Fruit fly (Drosophila melanogaster): ENCODE data around the gene CG2004.

The CG2004 gene

dm6 chrX:8677434-8677833 lies 37.3 kb downstream of the CG2004 start (continued):
- TF ChIP-seq vvl (GFP tag; IDR thresholded peaks at IDR 0.05) (no peak), ci (GFP tag; IDR thresholded peaks at IDR 0.05) (peak; percentile 82), PHDP (tag; optimal IDR thresholded peaks at IDR 0.05) (no peak), Max (GFP tag; optimal IDR thresholded peaks at IDR 0.05) (no peak), Atf6 (GFP tag; IDR thresholded peaks at IDR 0.05) (no peak), dati (GFP tag; IDR thresholded peaks at IDR 0.05) (peak; percentile 63), ato (GFP tag; IDR thresholded peaks at IDR 0.05; ENCODE audit: partially characterized antibody) (no peak), gsb-n (tag; optimal IDR thresholded peaks at IDR 0.05) (no peak), MTF-1 (GFP tag; optimal IDR thresholded peaks at IDR 0.05; ENCODE audit: borderline replicate concordance) (no peak), Hr78 (GFP tag; optimal IDR thresholded peaks at IDR 0.05) (peak in 1 of 2 experiments; percentile 63), CG13624 (GFP tag; optimal IDR thresholded peaks at IDR 0.05) (peak; percentile 79), ranshi (GFP tag; IDR thresholded peaks at IDR 0.05) (no peak), nerfin-1 (tag; optimal IDR thresholded peaks at IDR 0.05) (no peak), CG15479 (GFP tag; optimal IDR thresholded peaks at IDR 0.05) (no peak), Dip2 (GFP tag; IDR thresholded peaks at IDR 0.05) (no peak), wek (GFP tag; optimal IDR thresholded peaks at IDR 0.05) (no peak), sim (GFP tag; IDR thresholded peaks at IDR 0.05) (no peak), lilli (GFP tag; optimal IDR thresholded peaks at IDR 0.05) (peak; percentile 80), otp (GFP tag; IDR thresholded peaks at IDR 0.05) (no peak), CG14965 (GFP tag; optimal IDR thresholded peaks at IDR 0.05; ENCODE audit: borderline replicate concordance) (no peak), zf30C (GFP tag; optimal IDR thresholded peaks at IDR 0.05) (no peak), CG6854 (GFP tag; optimal IDR thresholded peaks at IDR 0.05) (no peak), CG17359 (tag; optimal IDR thresholded peaks at IDR 0.05) (peak; percentile 39), Bdp1 (GFP tag; optimal IDR thresholded peaks at IDR 0.05) (no peak), CG17612 (GFP tag; IDR thresholded peaks at IDR 0.05) (no peak), Poxn (GFP tag; IDR thresholded peaks at IDR 0.05) (no peak), ro (GFP tag; IDR thresholded peaks at IDR 0.05) (no peak), CG1602 (GFP tag; optimal IDR thresholded peaks at IDR 0.05) (no peak), CG3838 (GFP tag; optimal IDR thresholded peaks at IDR 0.05) (no peak), CG31441 (GFP tag; IDR thresholded peaks at IDR 0.05) (no peak), crc (GFP tag; optimal IDR thresholded peaks at IDR 0.05) (peak; percentile 68), Eip74EF (GFP tag; optimal IDR thresholded peaks at IDR 0.05) (peak in 1 of 2 experiments; percentile 90), Meics (GFP tag; optimal IDR thresholded peaks at IDR 0.05) (no peak), CG3726 (GFP tag; IDR thresholded peaks at IDR 0.05) (peak; percentile 64; the same call in 2 of the 3 replicates), croc (GFP tag; conservative IDR thresholded peaks at IDR 0.05) (no peak; the same call in 2 of the 3 replicates), pita (GFP tag; optimal IDR thresholded peaks at IDR 0.05) (no peak), lab (GFP tag; optimal IDR thresholded peaks at IDR 0.05) (no peak), CG11456 (GFP tag; IDR thresholded peaks at IDR 0.05) (no peak), Gug (GFP tag; IDR thresholded peaks at IDR 0.05) (no peak), gce (GFP tag; IDR thresholded peaks at IDR 0.05) (peak; percentile 40; the same call in 1 of the 3 replicates), Awh (GFP tag; IDR thresholded peaks at IDR 0.05) (no peak), ttk (GFP tag; IDR thresholded peaks at IDR 0.05) (no peak), unc-4 (GFP tag; IDR thresholded peaks at IDR 0.05; ENCODE audit: partially characterized antibody) (no peak), rib (GFP tag; IDR thresholded peaks at IDR 0.05) (no peak), en (GFP tag; optimal IDR thresholded peaks at IDR 0.05) (peak; percentile 81), oc (tag; optimal IDR thresholded peaks at IDR 0.05) (peak; percentile 90), Doc3 (GFP tag; IDR thresholded peaks at IDR 0.05; ENCODE audit: partially characterized antibody) (no peak), CG9876 (GFP tag; optimal IDR thresholded peaks at IDR 0.05) (no peak), Ssrp (tag; optimal IDR thresholded peaks at IDR 0.05) (no peak), chif (GFP tag; optimal IDR thresholded peaks at IDR 0.05) (no peak), Xbp1 (GFP tag; optimal IDR thresholded peaks at IDR 0.05) (no peak)

Measured in whole organism, embryonic.